Worm (Caenorhabditis elegans): ENCODE measurements around the gene R02D5.9.
A peak's percentile ranks its signal among the peaks of the same experiment; 100 is the strongest.

Gene R02D5.9

ce11 chrV:14542138-14542537 lies 31.2 kb upstream of the R02D5.9 start (continued):
- TF ChIP-seq R02D3.7 (tag; optimal IDR thresholded peaks at IDR 0.05) (no peak), Y5F2A.4 (GFP tag; optimal IDR thresholded peaks at IDR 0.05) (no peak), Y105C5A.15 (GFP tag; IDR thresholded peaks at IDR 0.05) (no peak), nhr-10 (tag; optimal IDR thresholded peaks at IDR 0.05) (no peak), lir-3 (tag; optimal IDR thresholded peaks at IDR 0.05) (no peak), nhr-11 (tag; optimal IDR thresholded peaks at IDR 0.05) (no peak), unc-39 (tag; optimal IDR thresholded peaks at IDR 0.05) (no peak), hlh-11 (tag; optimal IDR thresholded peaks at IDR 0.05) (no peak), zag-1 (tag; optimal IDR thresholded peaks at IDR 0.05) (no peak), dve-1 (tag; optimal IDR thresholded peaks at IDR 0.05; ENCODE audit: insufficient read depth) (no peak), zip-2 (tag; optimal IDR thresholded peaks at IDR 0.05) (no peak), F26F4.8 (GFP tag; conservative IDR thresholded peaks at IDR 0.05) (no peak), spr-3 (GFP tag; optimal IDR thresholded peaks at IDR 0.05) (no peak), hif-1 (tag; optimal IDR thresholded peaks at IDR 0.05) (no peak), dpl-1 (GFP tag; optimal IDR thresholded peaks at IDR 0.05) (no peak), mep-1 (tag; optimal IDR thresholded peaks at IDR 0.05) (no peak), T26A8.4 (GFP tag; IDR thresholded peaks at IDR 0.05) (no peak)

ce11 chrV:14540932-14541331 lies 30.0 kb upstream of the R02D5.9 start:
- TF ChIP-seq nhr-6 (tag; optimal IDR thresholded peaks at IDR 0.05), result no peak
- TF ChIP-seq unc-62 (GFP tag; optimal IDR thresholded peaks at IDR 0.05 in 1 of 2), result peak in 1 of 2 experiments; percentile 58
- TF ChIP-seq unc-62 (tag; optimal IDR thresholded peaks at IDR 0.05), result no peak
- TF ChIP-seq aly-2 (tag; optimal IDR thresholded peaks at IDR 0.05), result no peak

ce11 chrV:14539355-14539754 lies 28.4 kb upstream of the R02D5.9 start:
- TF ChIP-seq daf-16 (GFP tag; optimal IDR thresholded peaks at IDR 0.05), result no peak
- peak; percentile 35 for TF ChIP-seq daf-16 (tag; optimal IDR thresholded peaks at IDR 0.05)
- no peak for TF ChIP-seq aly-2 (tag; optimal IDR thresholded peaks at IDR 0.05)

- TF ChIP-seq aly-2 (tag; optimal IDR thresholded peaks at IDR 0.05) (no peak), snpc-4 (tag; optimal IDR thresholded peaks at IDR 0.05) (no peak), dmd-6 (GFP tag; IDR thresholded peaks at IDR 0.05) (no peak), mxl-2 (GFP tag; conservative IDR thresholded peaks at IDR 0.05) (no peak), daf-8 (GFP tag; IDR thresholded peaks at IDR 0.05) (no peak), unc-62 (GFP tag; optimal IDR thresholded peaks at IDR 0.05 in 1 of 2) (peak in 1 of 2 experiments; percentile 11), unc-62 (tag; optimal IDR thresholded peaks at IDR 0.05) (no peak), zip-11 (GFP tag; IDR thresholded peaks at IDR 0.05) (no peak), skn-1 (tag; optimal IDR thresholded peaks at IDR 0.05) (no peak)
These were observed 25.4 kb upstream of the R02D5.9 start, which contains the start of gene tag-191 for ce11 chrV:14536274-14536673. Gene tag-191 (minus strand): TSS chrV:14536374.

- TF ChIP-seq aha-1 (tag) (peak; percentile 70), ceh-28 (tag; optimal IDR thresholded peaks at IDR 0.05) (no peak)
These were observed 21.5 kb upstream of the R02D5.9 start for ce11 chrV:14532374-14532773.

- TF ChIP-seq spr-1 (tag; optimal IDR thresholded peaks at IDR 0.05) (no peak), fkh-10 (GFP tag; optimal IDR thresholded peaks at IDR 0.05) (no peak), nhr-77 (tag; optimal IDR thresholded peaks at IDR 0.05) (no peak), F26F4.8 (GFP tag; conservative IDR thresholded peaks at IDR 0.05) (no peak), unc-130 (GFP tag; optimal IDR thresholded peaks at IDR 0.05) (no peak), saeg-2 (GFP tag; IDR thresholded peaks at IDR 0.05) (no peak), madf-5 (GFP tag; IDR thresholded peaks at IDR 0.05) (no peak), ces-1 (GFP tag; optimal IDR thresholded peaks at IDR 0.05) (no peak), F37D6.2 (tag; optimal IDR thresholded peaks at IDR 0.05) (no peak), daf-8 (GFP tag; IDR thresholded peaks at IDR 0.05) (no peak), zag-1 (tag; optimal IDR thresholded peaks at IDR 0.05) (no peak), ZK546.5 (tag; optimal IDR thresholded peaks at IDR 0.05) (no peak), mep-1 (tag; optimal IDR thresholded peaks at IDR 0.05) (no peak), ceh-20 (GFP tag; IDR thresholded peaks at IDR 0.05) (no peak), dmd-6 (GFP tag; IDR thresholded peaks at IDR 0.05) (no peak)
These were observed 19.9 kb upstream of the R02D5.9 start, which contains the start of gene kcnl-4 for ce11 chrV:14530813-14531212. Gene kcnl-4 (plus strand): TSS chrV:14531113.

Data from whole organism, L4 larva.